Fruit fly (Drosophila melanogaster): ENCODE data around the gene Aldh7A1.

The Aldh7A1 gene

dm6 chr3L:19237780-19238179, 30.9 kb downstream of the Aldh7A1 start (continued):
- TF ChIP-seq CG8388 (GFP tag; optimal IDR thresholded peaks at IDR 0.05) (no peak), sima (GFP tag; optimal IDR thresholded peaks at IDR 0.05) (no peak), Hr78 (GFP tag; optimal IDR thresholded peaks at IDR 0.05) (no peak), Ets65A (GFP tag) (no peak), schlank (tag; optimal IDR thresholded peaks at IDR 0.05) (no peak), Hr39 (optimal IDR thresholded peaks at IDR 0.05) (no peak), oc (tag; optimal IDR thresholded peaks at IDR 0.05) (no peak), sc (optimal IDR thresholded peaks at IDR 0.05) (no peak), sc (GFP tag; optimal IDR thresholded peaks at IDR 0.05) (no peak), ham (GFP tag; IDR thresholded peaks at IDR 0.05) (no peak), CoRest (tag; optimal IDR thresholded peaks at IDR 0.05) (no peak), ttk (GFP tag; IDR thresholded peaks at IDR 0.05) (no peak), Abd-B (GFP tag; optimal IDR thresholded peaks at IDR 0.05) (no peak), inv (GFP tag; IDR thresholded peaks at IDR 0.05; ENCODE audit: partially characterized antibody) (no peak), Taf1 (GFP tag; IDR thresholded peaks at IDR 0.05) (no peak), Optix (GFP tag; IDR thresholded peaks at IDR 0.05) (no peak), sna (GFP tag; IDR thresholded peaks at IDR 0.05; ENCODE audit: partially characterized antibody) (no peak), Lhr (GFP tag; optimal IDR thresholded peaks at IDR 0.05) (no peak), CG6813 (GFP tag; optimal IDR thresholded peaks at IDR 0.05) (no peak), Deaf1 (tag; optimal IDR thresholded peaks at IDR 0.05) (peak; percentile 48), NC2β (GFP tag; optimal IDR thresholded peaks at IDR 0.05) (no peak), salm (tag; optimal IDR thresholded peaks at IDR 0.05) (no peak), sens (GFP tag) (no peak), pnt (GFP tag; optimal IDR thresholded peaks at IDR 0.05) (no peak), CG13894 (tag; optimal IDR thresholded peaks at IDR 0.05) (peak; percentile 28), crol (GFP tag; IDR thresholded peaks at IDR 0.05) (peak; percentile 46; the same call in 1 of the 2 replicates), usp (GFP tag; optimal IDR thresholded peaks at IDR 0.05) (no peak), Camta (GFP tag; optimal IDR thresholded peaks at IDR 0.05) (no peak), danr (GFP tag; IDR thresholded peaks at IDR 0.05) (no peak), tio (GFP tag; optimal IDR thresholded peaks at IDR 0.05) (no peak), ap (GFP tag; IDR thresholded peaks at IDR 0.05) (no peak), CG2199 (GFP tag; IDR thresholded peaks at IDR 0.05) (no peak), CG1233 (GFP tag; optimal IDR thresholded peaks at IDR 0.05) (no peak), prd (optimal IDR thresholded peaks at IDR 0.05) (no peak), prd (GFP tag; IDR thresholded peaks at IDR 0.05) (no peak), HLH3B (GFP tag; IDR thresholded peaks at IDR 0.05) (no peak), CG6254 (GFP tag; optimal IDR thresholded peaks at IDR 0.05) (no peak), ken (GFP tag; IDR thresholded peaks at IDR 0.05) (no peak), pfk (GFP tag; optimal IDR thresholded peaks at IDR 0.05) (peak; percentile 75), fd3F (GFP tag; optimal IDR thresholded peaks at IDR 0.05) (no peak), Aef1 (GFP tag; IDR thresholded peaks at IDR 0.05) (no peak), Dbx (GFP tag; IDR thresholded peaks at IDR 0.05) (no peak), pzg (GFP tag; optimal IDR thresholded peaks at IDR 0.05) (peak; percentile 1), eyg (GFP tag; optimal IDR thresholded peaks at IDR 0.05) (no peak), CG10267 (tag; optimal IDR thresholded peaks at IDR 0.05) (no peak), kah (GFP tag; optimal IDR thresholded peaks at IDR 0.05) (no peak), Nf-YC (tag; optimal IDR thresholded peaks at IDR 0.05) (no peak), ewg (GFP tag; optimal IDR thresholded peaks at IDR 0.05) (peak; percentile 94), gce (GFP tag; IDR thresholded peaks at IDR 0.05) (no peak), ATbp (GFP tag; optimal IDR thresholded peaks at IDR 0.05) (no peak), Hsf (GFP tag; optimal IDR thresholded peaks at IDR 0.05) (no peak), Adf1 (GFP tag; IDR thresholded peaks at IDR 0.05) (peak; percentile 15; the same call in 1 of the 2 replicates), MTF-1 (GFP tag; optimal IDR thresholded peaks at IDR 0.05; ENCODE audit: borderline replicate concordance) (no peak)

All from whole organism, embryonic.